Worm (Caenorhabditis elegans) whole organism, L4 larva: ENCODE results near the gene srd-2.

Experiments used
- R02D3.7 ChIP-seq: fragments of 150-350 bp; sonication (generic microtip); optimal IDR thresholded peaks from 3 replicates; lab custom pipeline; 2014; ENCODE audit warnings: missing biosample characterization, missing genetic modification characterization
- T20F7.1 ChIP-seq: fragments of 200-800 bp; sonication (Bioruptor generic); optimal IDR thresholded peaks from 2 replicates; lab custom pipeline; 2018; ENCODE audit warnings: mild to moderate bottlenecking, missing genetic modification characterization, missing compliant biosample characterization
- T26A8.4 ChIP-seq: fragments of 200-800 bp; sonication (Bioruptor generic); IDR thresholded peaks from 2 replicates; pipeline ENCODE4 v1.3.6; 2022; ENCODE audit warnings: missing genetic modification characterization, missing compliant biosample characterization
- Y105C5A.15 ChIP-seq: fragments of 200-800 bp; sonication (Bioruptor generic); IDR thresholded peaks from 2 replicates; pipeline ENCODE4 v1.3.6; 2022; ENCODE audit warnings: missing genetic modification characterization, missing compliant biosample characterization
- Y48G9A.11 ChIP-seq: fragments of 200-800 bp; sonication (Bioruptor generic); IDR thresholded peaks from 2 replicates; pipeline ENCODE4 v1.3.6; 2022; ENCODE audit warnings: missing genetic modification reagents, missing genetic modification characterization, missing compliant biosample characterization
- Y5F2A.4 ChIP-seq: fragments of 200-800 bp; sonication (Bioruptor generic); optimal IDR thresholded peaks from 2 replicates; lab custom pipeline; 2018; ENCODE audit warnings: mild to moderate bottlenecking, missing genetic modification characterization, missing compliant biosample characterization
- ZK337.2 ChIP-seq: fragments of 200-800 bp; sonication (Bioruptor generic); IDR thresholded peaks from 2 replicates; pipeline ENCODE4 v1.3.6; 2022; ENCODE audit warnings: missing genetic modification reagents, missing genetic modification characterization, missing compliant biosample characterization
- ZK546.5 ChIP-seq, 2 experiments: sonication (generic microtip); optimal IDR thresholded peaks; 2 replicates each; lab custom pipeline; 2017; ENCODE audit warnings: missing biosample characterization in 2 of 2, missing genetic modification characterization in 2 of 2
- aha-1 ChIP-seq: fragments of 150-350 bp; peaks from one replicate; lab custom pipeline; 2014; ENCODE audit warnings: missing biosample characterization, missing genetic modification characterization
- aly-2 ChIP-seq: sonication (generic microtip); optimal IDR thresholded peaks from 2 replicates; lab custom pipeline; 2018; ENCODE audit warnings: missing biosample characterization, missing genetic modification characterization
- ama-1 ChIP-seq: fragments of 150-350 bp; optimal IDR thresholded peaks from 2 replicates; lab custom pipeline; 2014; ENCODE audit warnings: inconsistent platforms, mixed read lengths
- attf-4 ChIP-seq: sonication (generic microtip); optimal IDR thresholded peaks from 3 replicates; lab custom pipeline; 2017; ENCODE audit warnings: missing biosample characterization, missing genetic modification characterization
- ceh-20 ChIP-seq: fragments of 200-800 bp; sonication (Bioruptor generic); IDR thresholded peaks from 2 replicates; pipeline ENCODE4 v1.3.6; 2022; ENCODE audit warnings: missing genetic modification reagents, missing genetic modification characterization, missing compliant biosample characterization
- ceh-82 ChIP-seq: sonication (generic microtip); optimal IDR thresholded peaks from 2 replicates; lab custom pipeline; 2017; ENCODE audit warnings: missing biosample characterization, missing genetic modification characterization
- ctbp-1 ChIP-seq: fragments of 200-800 bp; sonication (Bioruptor generic); IDR thresholded peaks from 2 replicates; pipeline ENCODE4 v1.3.6; 2022; ENCODE audit warnings: missing genetic modification reagents, missing genetic modification characterization, missing compliant biosample characterization
- dmd-6 ChIP-seq: fragments of 200-800 bp; sonication (Bioruptor generic); IDR thresholded peaks from 2 replicates; pipeline ENCODE4 v1.3.6; 2022; ENCODE audit warnings: missing genetic modification reagents, missing genetic modification characterization, missing compliant biosample characterization
- dmd-8 ChIP-seq: fragments of 200-800 bp; sonication (Bioruptor generic); IDR thresholded peaks from 2 replicates; pipeline ENCODE4 v1.3.6; 2022; ENCODE audit warnings: missing genetic modification characterization, missing compliant biosample characterization
- dve-1 ChIP-seq: sonication (generic microtip); optimal IDR thresholded peaks from 2 replicates; lab custom pipeline; 2017; ENCODE audit warnings: antibody characterized with exemption, mild to moderate bottlenecking, missing genetic modification characterization, missing compliant biosample characterization; ENCODE audit not compliant: insufficient read depth
- fkh-10 ChIP-seq: fragments of 150-350 bp; optimal IDR thresholded peaks from 2 replicates; lab custom pipeline; 2014; ENCODE audit warnings: missing biosample characterization, missing genetic modification reagents, missing genetic modification characterization
- fos-1 ChIP-seq: fragments of 150-350 bp; optimal IDR thresholded peaks from 2 replicates; lab custom pipeline; 2014; ENCODE audit warnings: missing biosample characterization, missing genetic modification characterization
- gei-8 ChIP-seq: fragments of 200-800 bp; sonication (Bioruptor generic); optimal IDR thresholded peaks from 2 replicates; lab custom pipeline; 2018; ENCODE audit warnings: mild to moderate bottlenecking, missing genetic modification characterization, missing compliant biosample characterization
- hif-1 ChIP-seq, 2 experiments: sonication (generic microtip); optimal IDR thresholded peaks; 2 replicates each; lab custom pipeline; 2016 to 2017; ENCODE audit warnings: missing compliant biosample characterization in 2 of 2, missing genetic modification characterization in 2 of 2, missing genetic modification reagents in 2 of 2, missing genotype in 2 of 2, mild to moderate bottlenecking in 1 of 2
- hlh-11 ChIP-seq: fragments of 200-800 bp; sonication (Bioruptor generic); optimal IDR thresholded peaks from 2 replicates; lab custom pipeline; 2018; ENCODE audit warnings: mild to moderate bottlenecking, missing genetic modification characterization, missing compliant biosample characterization
- hmg-1.1 ChIP-seq: fragments of 200-800 bp; sonication (Bioruptor generic); IDR thresholded peaks from 2 replicates; pipeline ENCODE4 v1.3.6; 2022; ENCODE audit warnings: missing genetic modification reagents, missing genetic modification characterization, missing compliant biosample characterization
- lim-7 ChIP-seq: fragments of 200-800 bp; sonication (Bioruptor generic); IDR thresholded peaks from 2 replicates; pipeline ENCODE4 v1.3.6; 2022; ENCODE audit warnings: missing genetic modification characterization, missing compliant biosample characterization
- lin-15B ChIP-seq: fragments of 150-350 bp; sonication (generic microtip); optimal IDR thresholded peaks from 3 replicates; lab custom pipeline; 2014; ENCODE audit warnings: missing biosample characterization, missing genetic modification characterization
- lin-38 ChIP-seq: fragments of 200-800 bp; sonication (Bioruptor generic); IDR thresholded peaks from 2 replicates; pipeline ENCODE4 v1.3.6; 2022; ENCODE audit warnings: missing genetic modification reagents, missing genetic modification characterization, missing compliant biosample characterization
- lir-3 ChIP-seq: sonication (generic microtip); optimal IDR thresholded peaks from 2 replicates; lab custom pipeline; 2016; ENCODE audit warnings: mild to moderate bottlenecking, missing genetic modification characterization, missing compliant biosample characterization
- madf-9 ChIP-seq: fragments of 200-800 bp; sonication (Bioruptor generic); conservative IDR thresholded peaks from 2 replicates; pipeline ENCODE4 v1.3.6; 2022; ENCODE audit warnings: missing genetic modification reagents, missing genetic modification characterization, missing compliant biosample characterization
- mdl-1 ChIP-seq, 2 experiments: fragments of 150-350 bp in 1 of 2; sonication (generic microtip) in 1 of 2; optimal IDR thresholded peaks; 2 replicates each; lab custom pipeline; 2014 to 2017; ENCODE audit warnings: missing biosample characterization in 2 of 2, missing genetic modification characterization in 2 of 2
- mep-1 ChIP-seq: fragments of 150-350 bp; sonication (generic microtip); optimal IDR thresholded peaks from 3 replicates; lab custom pipeline; 2014; ENCODE audit warnings: missing biosample characterization, missing genetic modification characterization
- mes-2 ChIP-seq: sonication (generic microtip); optimal IDR thresholded peaks from 2 replicates; lab custom pipeline; 2016; ENCODE audit warnings: missing genotype, mild to moderate bottlenecking, missing genetic modification characterization, missing compliant biosample characterization; ENCODE audit not compliant: poor library complexity, severe bottlenecking
- mxl-3 ChIP-seq: fragments of 200-800 bp; sonication (Bioruptor generic); optimal IDR thresholded peaks from 2 replicates; lab custom pipeline; 2018; ENCODE audit warnings: mild to moderate bottlenecking, missing genetic modification characterization, missing compliant biosample characterization
- nhr-11 ChIP-seq: fragments of 150-350 bp; optimal IDR thresholded peaks from 2 replicates; lab custom pipeline; 2014; ENCODE audit warnings: missing biosample characterization, missing genetic modification characterization
- nhr-111 ChIP-seq: fragments of 200-800 bp; sonication (Bioruptor generic); optimal IDR thresholded peaks from 2 replicates; lab custom pipeline; 2018; ENCODE audit warnings: mild to moderate bottlenecking, missing genetic modification characterization, missing compliant biosample characterization
- nhr-28 ChIP-seq: fragments of 150-350 bp; optimal IDR thresholded peaks from 2 replicates; lab custom pipeline; 2014; ENCODE audit warnings: missing biosample characterization, missing genetic modification characterization
- nhr-41 ChIP-seq: fragments of 200-800 bp; sonication (Bioruptor generic); IDR thresholded peaks from 2 replicates; pipeline ENCODE4 v1.3.6; 2022; ENCODE audit warnings: missing genetic modification reagents, missing genetic modification characterization, missing compliant biosample characterization
- nhr-48 ChIP-seq: sonication (generic microtip); optimal IDR thresholded peaks from 2 replicates; lab custom pipeline; 2016; ENCODE audit warnings: mild to moderate bottlenecking, missing genetic modification characterization, missing compliant biosample characterization
- nhr-76 ChIP-seq: fragments of 150-350 bp; optimal IDR thresholded peaks from 2 replicates; lab custom pipeline; 2014; ENCODE audit warnings: missing biosample characterization, missing genetic modification characterization
- php-3 ChIP-seq: fragments of 200-800 bp; sonication (Bioruptor generic); IDR thresholded peaks from 2 replicates; pipeline ENCODE4 v1.3.6; 2022; ENCODE audit warnings: missing genetic modification reagents, missing genetic modification characterization, missing compliant biosample characterization
- pqm-1 ChIP-seq: sonication (generic microtip); optimal IDR thresholded peaks from 2 replicates; lab custom pipeline; 2017; ENCODE audit warnings: missing biosample characterization, missing genetic modification characterization
- sdz-12 ChIP-seq: fragments of 200-800 bp; sonication (Bioruptor generic); optimal IDR thresholded peaks from 2 replicates; lab custom pipeline; 2018; ENCODE audit warnings: mild to moderate bottlenecking, missing genetic modification characterization, missing compliant biosample characterization
- snpc-1.2 ChIP-seq: fragments of 200-800 bp; sonication (Bioruptor generic); IDR thresholded peaks from 2 replicates; pipeline ENCODE4 v1.3.6; 2022; ENCODE audit warnings: missing genetic modification reagents, missing genetic modification characterization, missing compliant biosample characterization
- spr-3 ChIP-seq: fragments of 200-800 bp; sonication (Bioruptor generic); optimal IDR thresholded peaks from 2 replicates; lab custom pipeline; 2018; ENCODE audit warnings: mild to moderate bottlenecking, missing genetic modification characterization, missing compliant biosample characterization
- unc-62 ChIP-seq, 3 experiments: fragments of 150-350 bp in 1 of 3; sonication (generic microtip); optimal IDR thresholded peaks in 2 of 3; peaks in 1 of 3; 1 replicate in 1 of 3; 2 replicates in 2 of 3; lab custom pipeline; 2014 to 2017; ENCODE audit warnings: missing biosample characterization in 3 of 3, missing genetic modification characterization in 3 of 3, missing genetic modification reagents in 3 of 3, missing genotype in 1 of 3
- vab-7 ChIP-seq: fragments of 200-800 bp; sonication (Bioruptor generic); IDR thresholded peaks from 2 replicates; pipeline ENCODE4 v1.3.6; 2022; ENCODE audit warnings: missing genetic modification reagents, missing genetic modification characterization, missing compliant biosample characterization
- zag-1 ChIP-seq: fragments of 150-350 bp; optimal IDR thresholded peaks from 2 replicates; lab custom pipeline; 2014; ENCODE audit warnings: missing biosample characterization, missing genetic modification characterization
- zfp-2 ChIP-seq: sonication (generic microtip); optimal IDR thresholded peaks from 2 replicates; lab custom pipeline; 2016; ENCODE audit warnings: mild to moderate bottlenecking, missing genetic modification characterization, missing compliant biosample characterization
- zfp-3 ChIP-seq: fragments of 200-800 bp; sonication (Bioruptor generic); conservative IDR thresholded peaks from 2 replicates; pipeline ENCODE4 v1.3.6; 2022; ENCODE audit warnings: missing genetic modification reagents, missing genetic modification characterization, missing compliant biosample characterization
- zip-2 ChIP-seq: fragments of 150-350 bp; optimal IDR thresholded peaks from 2 replicates; lab custom pipeline; 2014; ENCODE audit warnings: missing biosample characterization, missing genetic modification characterization
- ztf-11 ChIP-seq: fragments of 150-350 bp; optimal IDR thresholded peaks from 2 replicates; lab custom pipeline; 2014; ENCODE audit warnings: missing biosample characterization, missing genetic modification characterization
- ztf-7 ChIP-seq: fragments of 150-350 bp; optimal IDR thresholded peaks from 2 replicates; lab custom pipeline; 2014; ENCODE audit warnings: missing biosample characterization, missing genetic modification characterization

Gene srd-2

DNA sequence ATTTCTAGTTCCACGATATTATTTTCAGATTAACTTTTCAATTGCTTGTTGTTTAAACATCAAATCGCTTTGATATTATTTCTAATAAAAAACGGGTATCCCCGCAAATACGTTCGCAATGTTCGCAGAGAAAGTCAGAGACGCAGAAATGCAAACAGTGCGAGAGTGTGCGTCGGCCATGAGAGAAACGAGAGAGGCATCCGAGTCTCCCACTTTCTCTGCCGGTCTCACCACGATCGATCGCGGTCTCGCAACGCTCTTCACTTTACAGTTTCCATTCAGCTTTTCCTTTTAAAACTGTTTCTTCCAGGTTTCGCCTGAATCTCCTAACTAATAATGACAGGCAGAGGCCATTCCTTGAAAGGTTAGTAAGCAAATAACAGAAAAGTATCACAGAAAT is 13.4 kb downstream of the srd-2 start, which contains the start of gene F33H1.4 (continued):
- TF ChIP-seq lim-7 = no peak
- no peak for TF ChIP-seq zfp-2 (tag; lab: Kevin White, UChicago)
- 0 out of 2 replicates have a peak, but pooled peaks have one; percentile 24 for TF ChIP-seq ceh-20
- no peak for TF ChIP-seq aha-1 (tag; lab: Kevin White, UChicago)
- no peak for TF ChIP-seq zip-2 (tag; lab: Kevin White, UChicago)
- no peak for TF ChIP-seq dmd-8
- TF ChIP-seq ama-1 (lab: Kevin White, UChicago) = peak; percentile 57
- TF ChIP-seq attf-4 (tag; lab: Kevin White, UChicago) = no peak
- TF ChIP-seq spr-3 (GFP tag; lab: Kevin White, UChicago) = no peak
- TF ChIP-seq unc-62 (GFP tag; optimal IDR thresholded peaks at IDR 0.05 in 1 of 2; lab: Kevin White, UChicago) = no peak
- no peak for TF ChIP-seq unc-62 (tag; optimal IDR thresholded peaks at IDR 0.05; lab: Kevin White, UChicago)
- TF ChIP-seq aly-2 (tag; lab: Kevin White, UChicago) = no peak
- TF ChIP-seq lin-38 (GFP tag; lab: Robert Waterston, UW) = peak; percentile 57; the same call in 1 of the 2 replicates
- peak; percentile 25; the same call in 1 of the 2 replicates for TF ChIP-seq T26A8.4 (GFP tag; lab: Robert Waterston, UW)
- no peak for TF ChIP-seq lin-15B (tag; lab: Kevin White, UChicago)
- peak; percentile 80 for TF ChIP-seq mes-2 (tag; lab: Kevin White, UChicago)
- TF ChIP-seq nhr-28 (tag; lab: Kevin White, UChicago) = peak; percentile 12
- TF ChIP-seq nhr-11 (tag; lab: Kevin White, UChicago) = peak; percentile 80
- no peak for TF ChIP-seq ceh-82
- TF ChIP-seq dve-1 (tag; lab: Kevin White, UChicago) = no peak
- no peak for TF ChIP-seq mdl-1 (tag; optimal IDR thresholded peaks at IDR 0.05; lab: Kevin White, UChicago)
- TF ChIP-seq ZK337.2 (GFP tag; lab: Robert Waterston, UW) = no peak
- TF ChIP-seq ctbp-1 (GFP tag; lab: Robert Waterston, UW) = no peak
- TF ChIP-seq ztf-11 (tag; lab: Kevin White, UChicago) = no peak
- no peak for TF ChIP-seq zag-1
- no peak for TF ChIP-seq gei-8 (GFP tag; lab: Kevin White, UChicago)
- no peak for TF ChIP-seq pqm-1 (tag; lab: Kevin White, UChicago)
- peak; percentile 51 for TF ChIP-seq hlh-11 (tag; lab: Kevin White, UChicago)
- TF ChIP-seq hmg-1.1 (GFP tag; lab: Robert Waterston, UW) = peak; percentile 74
- no peak for TF ChIP-seq madf-9 (GFP tag; lab: Robert Waterston, UW)
- no peak for TF ChIP-seq vab-7
- no peak for TF ChIP-seq Y105C5A.15 (GFP tag; lab: Robert Waterston, UW)
- no peak for TF ChIP-seq nhr-111 (GFP tag; lab: Kevin White, UChicago)
- no peak for TF ChIP-seq php-3 (GFP tag; lab: Robert Waterston, UW)
- no peak for TF ChIP-seq mxl-3
- peak; percentile 21 for TF ChIP-seq nhr-48 (tag; lab: Kevin White, UChicago)
- TF ChIP-seq Y5F2A.4 (GFP tag; lab: Kevin White, UChicago) = no peak
- no peak for TF ChIP-seq nhr-76 (tag; lab: Kevin White, UChicago)
- TF ChIP-seq Y48G9A.11 (GFP tag; lab: Robert Waterston, UW) = 0 out of 2 replicates have a peak, but pooled peaks have one; percentile 6
- peak; percentile 3 for TF ChIP-seq fkh-10 (GFP tag; lab: Kevin White, UChicago)
- TF ChIP-seq lir-3 = no peak
- TF ChIP-seq ztf-7 (tag; lab: Kevin White, UChicago) = no peak
- no peak; the same call in 1 of the 2 replicates for TF ChIP-seq dmd-6 (GFP tag; lab: Robert Waterston, UW)
- no peak for TF ChIP-seq mep-1 (tag; lab: Kevin White, UChicago)
- TF ChIP-seq ZK546.5 (tag; optimal IDR thresholded peaks at IDR 0.05; lab: Kevin White, UChicago) = no peak
- no peak for TF ChIP-seq R02D3.7 (tag; lab: Kevin White, UChicago)
- TF ChIP-seq hif-1 (tag; optimal IDR thresholded peaks at IDR 0.05; lab: Kevin White, UChicago) = no peak
- no peak for TF ChIP-seq fos-1
- peak; percentile 33; the same call in 1 of the 2 replicates for TF ChIP-seq zfp-3 (GFP tag; lab: Robert Waterston, UW)
- TF ChIP-seq sdz-12 = no peak
- no peak for TF ChIP-seq snpc-1.2 (GFP tag; lab: Robert Waterston, UW)
- no peak for TF ChIP-seq nhr-41
- no peak for TF ChIP-seq T20F7.1 (GFP tag; lab: Kevin White, UChicago)
